Fruit fly (Drosophila melanogaster): ENCODE results near the gene gny.

The gny gene

DNA sequence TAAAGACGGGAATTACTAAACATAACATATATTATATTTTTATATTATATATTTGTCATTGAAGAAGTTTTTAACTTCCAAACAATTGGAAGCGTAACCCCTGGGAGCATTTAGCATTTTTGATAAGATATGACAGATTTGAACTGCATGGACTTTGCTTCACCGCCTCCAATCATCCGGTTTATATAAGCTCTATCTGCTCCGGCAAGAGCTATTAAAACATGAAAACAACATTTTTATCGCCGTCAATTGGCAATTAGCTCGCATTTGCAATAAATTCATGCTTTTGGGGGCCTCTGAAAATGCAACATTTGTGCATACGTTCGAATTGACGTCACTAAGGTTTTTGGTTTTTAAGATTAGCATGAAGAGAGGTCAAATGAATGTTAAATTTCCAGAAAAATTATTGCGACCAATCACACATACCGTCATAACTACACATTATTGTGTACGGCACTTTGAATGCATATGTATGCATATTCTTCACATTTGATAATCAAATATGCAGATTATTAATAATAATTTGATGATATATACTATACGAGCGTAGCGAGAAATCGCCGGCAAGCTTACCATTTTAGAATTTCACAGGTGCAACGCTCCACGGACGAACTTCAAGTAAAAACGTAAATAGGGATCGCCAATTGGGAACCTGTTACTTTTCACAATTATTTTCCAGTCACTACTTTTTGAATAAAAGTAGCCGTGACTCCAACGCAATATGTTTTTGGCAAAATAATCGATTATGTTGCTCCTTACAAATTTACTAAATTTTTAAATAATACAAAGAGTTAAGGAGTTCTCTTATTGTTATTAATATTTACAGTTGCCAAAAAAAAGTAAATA lies 16.0 kb downstream of the gny start, which contains the start of gene Mdh1 (continued):
- TF ChIP-seq CG15073 (GFP tag; optimal IDR thresholded peaks at IDR 0.05) (no peak), CG11093 (GFP tag; IDR thresholded peaks at IDR 0.05) (no peak), CG6683 (GFP tag; optimal IDR thresholded peaks at IDR 0.05) (no peak), Abd-B (GFP tag; optimal IDR thresholded peaks at IDR 0.05) (no peak), Max (GFP tag; optimal IDR thresholded peaks at IDR 0.05) (no peak), Ada2b (GFP tag; IDR thresholded peaks at IDR 0.05) (no peak), HmgD (GFP tag; optimal IDR thresholded peaks at IDR 0.05) (no peak), CG7271 (tag; optimal IDR thresholded peaks at IDR 0.05) (no peak), CG7786 (GFP tag; optimal IDR thresholded peaks at IDR 0.05) (no peak), corto (GFP tag; optimal IDR thresholded peaks at IDR 0.05) (peak; percentile 34), Trl (optimal IDR thresholded peaks at IDR 0.05) (no peak), Trl (GFP tag; optimal IDR thresholded peaks at IDR 0.05) (no peak), CG10959 (GFP tag; IDR thresholded peaks at IDR 0.05) (no peak), CG12219 (GFP tag; optimal IDR thresholded peaks at IDR 0.05) (no peak), CG2889 (GFP tag; IDR thresholded peaks at IDR 0.05) (no peak), gt (GFP tag; IDR thresholded peaks at IDR 0.05) (no peak), B-H1 (GFP tag; IDR thresholded peaks at IDR 0.05) (no peak), CG9609 (GFP tag; optimal IDR thresholded peaks at IDR 0.05) (no peak), E2f1 (GFP tag; IDR thresholded peaks at IDR 0.05) (no peak), CkIIα-i1 (GFP tag; IDR thresholded peaks at IDR 0.05) (no peak), MESR4 (GFP tag; optimal IDR thresholded peaks at IDR 0.05) (peak; percentile 70), phol (tag; optimal IDR thresholded peaks at IDR 0.05) (peak; percentile 25), CG1529 (GFP tag; optimal IDR thresholded peaks at IDR 0.05) (no peak), nom (GFP tag; optimal IDR thresholded peaks at IDR 0.05) (peak; percentile 52), lab (GFP tag; optimal IDR thresholded peaks at IDR 0.05) (no peak), nerfin-2 (GFP tag; IDR thresholded peaks at IDR 0.05; ENCODE audit: partially characterized antibody) (no peak), CG11695 (GFP tag; IDR thresholded peaks at IDR 0.05) (no peak), CG4854 (GFP tag; optimal IDR thresholded peaks at IDR 0.05) (no peak), CG31441 (GFP tag; IDR thresholded peaks at IDR 0.05) (peak; percentile 97), CG7963 (GFP tag; IDR thresholded peaks at IDR 0.05; ENCODE audit: partially characterized antibody) (no peak), lov (optimal IDR thresholded peaks at IDR 0.05) (no peak), lov (GFP tag; IDR thresholded peaks at IDR 0.05) (no peak), Pdp1 (GFP tag; optimal IDR thresholded peaks at IDR 0.05) (peak in 1 of 2 experiments; percentile 88), CG14965 (GFP tag; optimal IDR thresholded peaks at IDR 0.05; ENCODE audit: borderline replicate concordance) (no peak), Dip2 (GFP tag; IDR thresholded peaks at IDR 0.05) (no peak), wdn (GFP tag; IDR thresholded peaks at IDR 0.05) (no peak), CG17328 (GFP tag; IDR thresholded peaks at IDR 0.05) (no peak), NK7.1 (GFP tag; optimal IDR thresholded peaks at IDR 0.05) (no peak), C15 (GFP tag; IDR thresholded peaks at IDR 0.05) (no peak), insv (GFP tag; optimal IDR thresholded peaks at IDR 0.05) (peak in 1 of 2 experiments; percentile 43), CG2202 (tag; optimal IDR thresholded peaks at IDR 0.05) (no peak), da (GFP tag; optimal IDR thresholded peaks at IDR 0.05) (no peak), amos (GFP tag; IDR thresholded peaks at IDR 0.05; ENCODE audit: partially characterized antibody) (no peak; the same call in 1 of the 2 replicates), cad (GFP tag; optimal IDR thresholded peaks at IDR 0.05) (no peak), chm (GFP tag; IDR thresholded peaks at IDR 0.05) (no peak), CG12391 (tag; optimal IDR thresholded peaks at IDR 0.05) (peak; percentile 40), Ets65A (GFP tag) (no peak), CG6813 (GFP tag; optimal IDR thresholded peaks at IDR 0.05) (no peak), CG2120 (GFP tag; optimal IDR thresholded peaks at IDR 0.05) (no peak), vnd (GFP tag; IDR thresholded peaks at IDR 0.05; ENCODE audit: partially characterized antibody) (no peak)
